Fruit fly (Drosophila melanogaster) whole organism: ENCODE results near the gene CG44002.

Experiments used
- CG8478 ChIP-seq: fragments of >200 bp; optimal IDR thresholded peaks from 2 replicates; lab custom pipeline; 2018; ENCODE audit warnings: inconsistent platforms
- EcR ChIP-seq, 2 experiments: fragments of >200 bp; optimal IDR thresholded peaks; 2 replicates each; lab custom pipeline; 2017; ENCODE audit warnings: missing biosample characterization in 2 of 2, missing genetic modification characterization in 2 of 2, missing genetic modification reagents in 2 of 2
- psq ChIP-seq: fragments of >200 bp; optimal IDR thresholded peaks from 2 replicates; lab custom pipeline; 2017

dm6 chr2L:3128335-3128734, 42.6 kb downstream of the CG44002 start, which contains the start of gene CG15403:
- TF ChIP-seq EcR (GFP tag; optimal IDR thresholded peaks at IDR 0.05; lab: Kevin White, UChicago) = no peak
- TF ChIP-seq CG8478 (lab: Kevin White, UChicago) = no peak
- no peak for TF ChIP-seq psq (lab: Kevin White, UChicago)
